Worm (Caenorhabditis elegans): Measurements from ENCODE around the gene C08G5.7.
A peak's percentile ranks its signal among the peaks of the same experiment; 100 is the strongest.

The C08G5.7 gene

ce11 chrII:724004-724403 is 41.1 kb downstream of the C08G5.7 start:
- 0 out of 2 replicates have a peak, but pooled peaks have one; percentile 12 for TF ChIP-seq B0336.3 (GFP tag; IDR thresholded peaks at IDR 0.05)
- TF ChIP-seq ccch-3 (GFP tag; optimal IDR thresholded peaks at IDR 0.05), result no peak
- no peak for TF ChIP-seq C17E4.6 (GFP tag; IDR thresholded peaks at IDR 0.05)

- no peak for TF ChIP-seq nhr-179 (tag; optimal IDR thresholded peaks at IDR 0.05)
- TF ChIP-seq madf-3 (GFP tag; IDR thresholded peaks at IDR 0.05), result no peak
- TF ChIP-seq snpc-1.1 (tag; optimal IDR thresholded peaks at IDR 0.05; ENCODE audit: insufficient read depth), result no peak
- no peak for TF ChIP-seq unc-62 (GFP tag; optimal IDR thresholded peaks at IDR 0.05)
- TF ChIP-seq hmg-20 (GFP tag; IDR thresholded peaks at IDR 0.05), result no peak
- TF ChIP-seq sea-2 (GFP tag; IDR thresholded peaks at IDR 0.05), result no peak
- TF ChIP-seq lin-40 (tag; optimal IDR thresholded peaks at IDR 0.05), result no peak
- no peak for TF ChIP-seq akir-1 (GFP tag; optimal IDR thresholded peaks at IDR 0.05)
- no peak for TF ChIP-seq atf-7 (tag; optimal IDR thresholded peaks at IDR 0.05)
- TF ChIP-seq pbrm-1 (GFP tag; IDR thresholded peaks at IDR 0.05), result no peak
- TF ChIP-seq rec-8 (tag; optimal IDR thresholded peaks at IDR 0.05), result no peak
- TF ChIP-seq bed-1 (GFP tag; IDR thresholded peaks at IDR 0.05), result no peak
- no peak for TF ChIP-seq nfyb-1 (GFP tag; IDR thresholded peaks at IDR 0.05)
- no peak for TF ChIP-seq xnd-1 (tag; optimal IDR thresholded peaks at IDR 0.05)
- no peak for TF ChIP-seq ceh-79 (tag; optimal IDR thresholded peaks at IDR 0.05)
- no peak for TF ChIP-seq K11D2.4 (GFP tag; IDR thresholded peaks at IDR 0.05)
- TF ChIP-seq ztf-25 (GFP tag; IDR thresholded peaks at IDR 0.05), result no peak
These were observed 41.6 kb downstream of the C08G5.7 start, which contains the start of gene rfip-2 for ce11 chrII:723488-723887. rfip-2 (plus strand) TSS chrII:723788.

ce11 chrII:721931-722330 is 43.2 kb downstream of the C08G5.7 start:
- no peak for TF ChIP-seq Y53F4B.3 (GFP tag; IDR thresholded peaks at IDR 0.05)
- TF ChIP-seq cebp-1 (GFP tag; IDR thresholded peaks at IDR 0.05), result no peak
- TF ChIP-seq cebp-1 (tag; optimal IDR thresholded peaks at IDR 0.05), result peak; percentile 19
- TF ChIP-seq mes-4 (tag; optimal IDR thresholded peaks at IDR 0.05), result no peak
- TF ChIP-seq D2030.7 (GFP tag; IDR thresholded peaks at IDR 0.05), result no peak
- TF ChIP-seq nfya-1 (tag; optimal IDR thresholded peaks at IDR 0.05; ENCODE audit: borderline replicate concordance, insufficient read depth), result no peak
- no peak for TF ChIP-seq F57C9.4 (tag; optimal IDR thresholded peaks at IDR 0.05)
- no peak for TF ChIP-seq attf-3 (GFP tag; conservative IDR thresholded peaks at IDR 0.05)
- no peak for TF ChIP-seq hlh-26 (GFP tag; conservative IDR thresholded peaks at IDR 0.05)

ce11 chrII:709081-709480 is 56.0 kb downstream of the C08G5.7 start, which contains the start of gene T02H6.1:
T02H6.1 (plus strand) TSS chrII:709381.
- no peak for TF ChIP-seq T07F8.4 (tag; optimal IDR thresholded peaks at IDR 0.05)

All from whole organism, young adult.